Fruit fly (Drosophila melanogaster): ENCODE measurements around the gene Afg3l2.

Afg3l2 gene

DNA sequence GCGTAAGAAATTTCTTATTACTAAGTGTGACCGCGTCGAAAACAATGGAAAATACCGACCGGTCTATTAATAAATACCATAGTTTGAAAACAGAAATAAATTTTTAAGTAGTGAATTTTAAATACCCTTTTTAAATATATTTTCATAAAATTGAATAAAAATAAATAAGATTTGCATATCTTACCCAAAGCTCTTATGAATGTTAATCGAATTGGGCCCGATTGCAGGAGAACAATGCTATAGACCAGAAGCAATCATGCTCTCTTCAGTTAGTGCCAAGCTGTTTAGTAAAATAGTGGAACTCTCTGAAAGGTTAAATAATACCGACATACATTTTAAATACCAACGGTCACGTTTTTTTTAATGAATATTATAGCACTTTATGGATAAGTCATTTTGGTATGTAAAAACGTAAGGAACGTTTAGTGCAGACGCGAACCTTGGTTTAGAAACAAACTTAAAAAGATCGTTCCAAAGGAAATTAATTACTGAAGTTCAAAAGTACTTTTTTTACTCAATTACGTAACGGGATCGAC is at the start of gene Afg3l2 (continued):
- TF ChIP-seq Lhr (GFP tag; optimal IDR thresholded peaks at IDR 0.05) (peak; percentile 75), CG7987 (GFP tag; optimal IDR thresholded peaks at IDR 0.05) (peak; percentile 39), CG13123 (GFP tag; optimal IDR thresholded peaks at IDR 0.05) (no peak), pzg (GFP tag; optimal IDR thresholded peaks at IDR 0.05) (peak; percentile 26), CG18262 (tag; optimal IDR thresholded peaks at IDR 0.05) (peak; percentile 79), Ada2b (GFP tag; IDR thresholded peaks at IDR 0.05) (peak; percentile 76), CG18476 (GFP tag; optimal IDR thresholded peaks at IDR 0.05) (peak; percentile 55), CG13287 (GFP tag; IDR thresholded peaks at IDR 0.05; ENCODE audit: partially characterized antibody) (no peak; the same call in 1 of the 2 replicates), CG12769 (tag; optimal IDR thresholded peaks at IDR 0.05) (no peak), Six4 (GFP tag; optimal IDR thresholded peaks at IDR 0.05) (peak; percentile 65), grn (GFP tag; optimal IDR thresholded peaks at IDR 0.05) (no peak), CG11695 (GFP tag; IDR thresholded peaks at IDR 0.05) (peak; percentile 66; the same call in 2 of the 3 replicates), CG11560 (tag; IDR thresholded peaks at IDR 0.05) (peak; percentile 30; the same call in 1 of the 3 replicates), Chrac-16 (GFP tag; optimal IDR thresholded peaks at IDR 0.05) (peak; percentile 22), toy (GFP tag; IDR thresholded peaks at IDR 0.05) (no peak), CG9727 (GFP tag; optimal IDR thresholded peaks at IDR 0.05) (peak; percentile 54), E2f1 (GFP tag; IDR thresholded peaks at IDR 0.05) (peak; percentile 80), Bteb2 (GFP tag; optimal IDR thresholded peaks at IDR 0.05) (no peak), rib (GFP tag; IDR thresholded peaks at IDR 0.05) (0 out of 2 replicates have a peak, but pooled peaks have one; percentile 28), CG8089 (GFP tag; optimal IDR thresholded peaks at IDR 0.05) (no peak), da (GFP tag; optimal IDR thresholded peaks at IDR 0.05) (no peak), CG14667 (GFP tag; IDR thresholded peaks at IDR 0.05) (peak; percentile 81), fd96Cb (tag; optimal IDR thresholded peaks at IDR 0.05) (peak; percentile 83), Myb (GFP tag; optimal IDR thresholded peaks at IDR 0.05) (peak; percentile 70), CG2875 (GFP tag; optimal IDR thresholded peaks at IDR 0.05) (no peak), CG12299 (tag; optimal IDR thresholded peaks at IDR 0.05) (peak; percentile 56), CG6175 (GFP tag; IDR thresholded peaks at IDR 0.05) (no peak), CG6272 (GFP tag; IDR thresholded peaks at IDR 0.05) (peak; percentile 79), CkIIα-i1 (GFP tag; IDR thresholded peaks at IDR 0.05) (no peak), CG30020 (tag; optimal IDR thresholded peaks at IDR 0.05) (peak; percentile 37), salm (tag; optimal IDR thresholded peaks at IDR 0.05) (no peak), dm (GFP tag; optimal IDR thresholded peaks at IDR 0.05) (no peak), tap (tag; optimal IDR thresholded peaks at IDR 0.05) (peak; percentile 70), fd64A (GFP tag; optimal IDR thresholded peaks at IDR 0.05) (no peak), CG14710 (tag; optimal IDR thresholded peaks at IDR 0.05) (peak; percentile 84), CG15269 (tag; optimal IDR thresholded peaks at IDR 0.05) (no peak), CG15073 (GFP tag; optimal IDR thresholded peaks at IDR 0.05) (no peak), sima (GFP tag; optimal IDR thresholded peaks at IDR 0.05) (no peak), CG32772 (GFP tag; IDR thresholded peaks at IDR 0.05) (peak; percentile 79), kah (GFP tag; optimal IDR thresholded peaks at IDR 0.05) (no peak), usp (GFP tag; optimal IDR thresholded peaks at IDR 0.05) (no peak), CG30403 (GFP tag; optimal IDR thresholded peaks at IDR 0.05) (peak; percentile 75), Ptx1 (GFP tag; IDR thresholded peaks at IDR 0.05) (peak; percentile 86), Dref (GFP tag; IDR thresholded peaks at IDR 0.05) (no peak), Elba2 (GFP tag; optimal IDR thresholded peaks at IDR 0.05) (no peak), hb (GFP tag; IDR thresholded peaks at IDR 0.05; ENCODE audit: partially characterized antibody) (no peak), so (GFP tag; IDR thresholded peaks at IDR 0.05) (no peak), CG14441 (GFP tag; IDR thresholded peaks at IDR 0.05) (peak; percentile 77), CG17361 (GFP tag; IDR thresholded peaks at IDR 0.05) (peak; percentile 89), crp (GFP tag; optimal IDR thresholded peaks at IDR 0.05) (no peak), CG17912 (GFP tag; optimal IDR thresholded peaks at IDR 0.05) (no peak)
